Worm (Caenorhabditis elegans) whole organism, L1 larva: Measurements from ENCODE around the gene F46G11.4.

Experiments used
- C34B4.2 ChIP-seq: sonication (generic microtip); optimal IDR thresholded peaks from 2 replicates; lab custom pipeline; 2017; ENCODE audit warnings: mild to moderate bottlenecking, missing genetic modification characterization, missing compliant biosample characterization
- F16B12.6 ChIP-seq: fragments of 150-350 bp; optimal IDR thresholded peaks from 2 replicates; lab custom pipeline; 2014; ENCODE audit warnings: missing biosample characterization, missing genetic modification characterization
- Y116A8C.19 ChIP-seq: sonication (generic microtip); optimal IDR thresholded peaks from 2 replicates; lab custom pipeline; 2016; ENCODE audit warnings: missing compliant biosample characterization, missing genetic modification characterization, borderline replicate concordance
- aha-1 ChIP-seq: fragments of 150-350 bp; optimal IDR thresholded peaks from 2 replicates; lab custom pipeline; 2014; ENCODE audit warnings: missing biosample characterization, missing genetic modification characterization
- aly-2 ChIP-seq: fragments of 150-350 bp; optimal IDR thresholded peaks from 2 replicates; lab custom pipeline; 2014; ENCODE audit warnings: missing biosample characterization, missing genetic modification characterization
- ceh-63 ChIP-seq: fragments of 200-800 bp; sonication (Bioruptor generic); optimal IDR thresholded peaks from 2 replicates; lab custom pipeline; 2018; ENCODE audit warnings: mild to moderate bottlenecking, missing genetic modification characterization, missing compliant biosample characterization
- ceh-8 ChIP-seq: fragments of 200-800 bp; sonication (Bioruptor generic); optimal IDR thresholded peaks from 2 replicates; lab custom pipeline; 2018; ENCODE audit warnings: mild to moderate bottlenecking, missing genetic modification characterization, moderate library complexity, missing compliant biosample characterization
- ceh-82 ChIP-seq, 3 experiments: fragments of 150-350 bp in 1 of 3; sonication (generic microtip) in 2 of 3; optimal IDR thresholded peaks; 2 replicates each; lab custom pipeline; 2014 to 2017; ENCODE audit warnings: missing biosample characterization in 3 of 3, missing genetic modification characterization in 3 of 3
- ceh-90 ChIP-seq: sonication (generic microtip); optimal IDR thresholded peaks from 2 replicates; lab custom pipeline; 2016; ENCODE audit warnings: missing genetic modification characterization, missing compliant biosample characterization
- ces-1 ChIP-seq: fragments of 150-350 bp; optimal IDR thresholded peaks from 2 replicates; lab custom pipeline; 2014; ENCODE audit warnings: missing biosample characterization, missing genetic modification reagents, missing genetic modification characterization
- dsc-1 ChIP-seq: sonication (generic microtip); optimal IDR thresholded peaks from 2 replicates; lab custom pipeline; 2016; ENCODE audit warnings: mild to moderate bottlenecking, missing genetic modification characterization, missing compliant biosample characterization
- efl-1 ChIP-seq, 4 experiments: fragments of 150-350 bp; optimal IDR thresholded peaks in 3 of 4; peaks in 1 of 4; 1 replicate in 1 of 4; 2 replicates in 3 of 4; lab custom pipeline; 2014; ENCODE audit warnings: missing biosample characterization in 2 of 4, missing genetic modification characterization in 2 of 4, missing genetic modification reagents in 2 of 4
- efl-3 ChIP-seq: fragments of 200-800 bp; sonication (Bioruptor generic); optimal IDR thresholded peaks from 2 replicates; lab custom pipeline; 2018; ENCODE audit warnings: mild to moderate bottlenecking, missing genetic modification characterization, missing compliant biosample characterization
- egl-13 ChIP-seq: sonication (generic microtip); optimal IDR thresholded peaks from 2 replicates; lab custom pipeline; 2016; ENCODE audit warnings: missing genotype, missing genetic modification reagents, missing genetic modification characterization, missing compliant biosample characterization
- fkh-10 ChIP-seq: sonication (generic microtip); optimal IDR thresholded peaks from 2 replicates; lab custom pipeline; 2017; ENCODE audit warnings: missing biosample characterization, missing genetic modification reagents, missing genetic modification characterization
- fkh-8 ChIP-seq: sonication (generic microtip); optimal IDR thresholded peaks from 2 replicates; lab custom pipeline; 2016; ENCODE audit warnings: mild to moderate bottlenecking, missing genetic modification characterization, missing compliant biosample characterization
- hlh-17 ChIP-seq: fragments of 200-800 bp; sonication (Bioruptor generic); optimal IDR thresholded peaks from 2 replicates; lab custom pipeline; 2018; ENCODE audit warnings: missing genetic modification characterization, mild to moderate bottlenecking, missing compliant biosample characterization, moderate library complexity, borderline replicate concordance
- hpl-2 ChIP-seq: fragments of 150-350 bp; optimal IDR thresholded peaks from 2 replicates; lab custom pipeline; 2014; ENCODE audit warnings: missing biosample characterization, missing genetic modification reagents, missing genetic modification characterization
- irx-1 ChIP-seq: sonication (generic microtip); optimal IDR thresholded peaks from 2 replicates; lab custom pipeline; 2016; ENCODE audit warnings: missing genetic modification characterization, missing compliant biosample characterization
- isw-1 ChIP-seq: fragments of 200-800 bp; sonication (Bioruptor generic); IDR thresholded peaks from 2 replicates; pipeline ENCODE4 v1.3.6; 2022; ENCODE audit warnings: missing genetic modification characterization, missing compliant biosample characterization
- lin-14 ChIP-seq: fragments of 200-800 bp; sonication (Bioruptor generic); optimal IDR thresholded peaks from 2 replicates; lab custom pipeline; 2018; ENCODE audit warnings: mild to moderate bottlenecking, missing genetic modification characterization, moderate library complexity, missing compliant biosample characterization
- lin-15B ChIP-seq: fragments of 150-350 bp; sonication (generic microtip); optimal IDR thresholded peaks from 3 replicates; lab custom pipeline; 2014; ENCODE audit warnings: missing biosample characterization, missing genetic modification characterization
- lin-35 ChIP-seq, 2 experiments: fragments of 150-350 bp; optimal IDR thresholded peaks; 2 replicates each; lab custom pipeline; 2014; ENCODE audit warnings: missing biosample characterization in 2 of 2, missing genetic modification characterization in 2 of 2, missing genetic modification reagents in 2 of 2
- lin-39 ChIP-seq: fragments of 150-350 bp; optimal IDR thresholded peaks from 2 replicates; lab custom pipeline; 2014; ENCODE audit warnings: missing biosample characterization, missing genetic modification reagents, missing genetic modification characterization
- lir-3 ChIP-seq: sonication (generic microtip); optimal IDR thresholded peaks from 2 replicates; lab custom pipeline; 2016; ENCODE audit warnings: mild to moderate bottlenecking, missing genetic modification characterization, moderate library complexity, missing compliant biosample characterization; ENCODE audit not compliant: poor library complexity
- lsy-2 ChIP-seq, 2 experiments: fragments of 150-350 bp; optimal IDR thresholded peaks; 2 replicates each; lab custom pipeline; 2014; ENCODE audit warnings: missing biosample characterization in 2 of 2, missing genetic modification characterization in 2 of 2
- nhr-12 ChIP-seq: sonication (generic microtip); optimal IDR thresholded peaks from 2 replicates; lab custom pipeline; 2017; ENCODE audit warnings: missing biosample characterization, missing genetic modification characterization
- nhr-237 ChIP-seq: fragments of 150-350 bp; optimal IDR thresholded peaks from 2 replicates; lab custom pipeline; 2014; ENCODE audit warnings: missing biosample characterization, missing genetic modification characterization
- nhr-28 ChIP-seq: fragments of 150-350 bp; optimal IDR thresholded peaks from 2 replicates; lab custom pipeline; 2014; ENCODE audit warnings: missing biosample characterization, missing genetic modification characterization
- nhr-47 ChIP-seq: sonication (generic microtip); optimal IDR thresholded peaks from 2 replicates; lab custom pipeline; 2016; ENCODE audit warnings: mild to moderate bottlenecking, missing genetic modification characterization, moderate library complexity, missing compliant biosample characterization
- nhr-71 ChIP-seq: sonication (generic microtip); optimal IDR thresholded peaks from 2 replicates; lab custom pipeline; 2016; ENCODE audit warnings: mild to moderate bottlenecking, missing genetic modification characterization, moderate library complexity, missing compliant biosample characterization
- nhr-77 ChIP-seq: fragments of 150-350 bp; optimal IDR thresholded peaks from 2 replicates; lab custom pipeline; 2014; ENCODE audit warnings: missing biosample characterization, missing genetic modification characterization
- nhr-84 ChIP-seq: sonication (generic microtip); optimal IDR thresholded peaks from 2 replicates; lab custom pipeline; 2017; ENCODE audit warnings: missing biosample characterization, missing genetic modification characterization
- pag-3 ChIP-seq: sonication (generic microtip); optimal IDR thresholded peaks from 2 replicates; lab custom pipeline; 2017; ENCODE audit warnings: missing genetic modification characterization, mild to moderate bottlenecking, missing compliant biosample characterization, antibody characterized with exemption, borderline replicate concordance; ENCODE audit not compliant: insufficient read depth
- pqm-1 ChIP-seq: sonication (generic microtip); optimal IDR thresholded peaks from 3 replicates; lab custom pipeline; 2017; ENCODE audit warnings: missing biosample characterization, missing genetic modification characterization
- rnt-1 ChIP-seq: sonication (generic microtip); optimal IDR thresholded peaks from 2 replicates; lab custom pipeline; 2016; ENCODE audit warnings: mild to moderate bottlenecking, missing genetic modification characterization, moderate library complexity, missing compliant biosample characterization
- snpc-4 ChIP-seq: fragments of 150-350 bp; optimal IDR thresholded peaks from 2 replicates; lab custom pipeline; 2014; ENCODE audit warnings: missing biosample characterization, missing genetic modification characterization
- snu-23 ChIP-seq: sonication (generic microtip); optimal IDR thresholded peaks from 2 replicates; lab custom pipeline; 2016; ENCODE audit warnings: missing genetic modification characterization, missing compliant biosample characterization
- sox-4 ChIP-seq: sonication (generic microtip); optimal IDR thresholded peaks from 2 replicates; lab custom pipeline; 2016; ENCODE audit warnings: missing genetic modification characterization, missing compliant biosample characterization
- sup-37 ChIP-seq: fragments of 200-800 bp; sonication (Bioruptor generic); optimal IDR thresholded peaks from 2 replicates; lab custom pipeline; 2018; ENCODE audit warnings: mild to moderate bottlenecking, missing genetic modification characterization, missing compliant biosample characterization
- tbx-2 ChIP-seq: sonication (generic microtip); optimal IDR thresholded peaks from 2 replicates; lab custom pipeline; 2016; ENCODE audit warnings: missing genetic modification characterization, missing compliant biosample characterization
- unc-30 ChIP-seq: sonication (generic microtip); optimal IDR thresholded peaks from 2 replicates; lab custom pipeline; 2017; ENCODE audit warnings: missing biosample characterization, missing genetic modification characterization
- unc-62 ChIP-seq: fragments of 150-350 bp; optimal IDR thresholded peaks from 2 replicates; lab custom pipeline; 2014; ENCODE audit warnings: missing biosample characterization, missing genetic modification reagents, missing genetic modification characterization
- xbp-1 ChIP-seq: sonication (generic microtip); optimal IDR thresholded peaks from 2 replicates; lab custom pipeline; 2016; ENCODE audit warnings: missing genetic modification characterization, missing compliant biosample characterization
- zag-1 ChIP-seq: fragments of 150-350 bp; optimal IDR thresholded peaks from 2 replicates; lab custom pipeline; 2014; ENCODE audit warnings: missing biosample characterization, missing genetic modification characterization
- zip-4 ChIP-seq: fragments of 200-800 bp; sonication (Bioruptor generic); optimal IDR thresholded peaks from 2 replicates; lab custom pipeline; 2018; ENCODE audit warnings: mild to moderate bottlenecking, missing genetic modification characterization, moderate library complexity, missing compliant biosample characterization
- ztf-11 ChIP-seq, 2 experiments: sonication (generic microtip); optimal IDR thresholded peaks; 2 replicates each; lab custom pipeline; 2016 to 2017; ENCODE audit warnings: missing genetic modification characterization in 2 of 2, missing biosample characterization in 1 of 2, missing compliant biosample characterization in 1 of 2
- ztf-4 ChIP-seq: fragments of 150-350 bp; optimal IDR thresholded peaks from 2 replicates; lab custom pipeline; 2014; ENCODE audit warnings: missing biosample characterization, missing genetic modification characterization

Gene F46G11.4

ce11 chrX:5801156-5801592, 2.6 kb upstream of the F46G11.4 start (continued):
- TF ChIP-seq zag-1 (tag; lab: Kevin White, UChicago), result peak; percentile 44
- peak; percentile 82 for TF ChIP-seq lir-3 (tag; lab: Kevin White, UChicago)
- peak; percentile 3 for TF ChIP-seq snpc-4 (tag; lab: Kevin White, UChicago)
- TF ChIP-seq nhr-237 (tag; lab: Kevin White, UChicago), result peak; percentile 42
- TF ChIP-seq nhr-71 (tag; lab: Kevin White, UChicago), result peak; percentile 95
- TF ChIP-seq sox-4 (tag; lab: Kevin White, UChicago), result peak; percentile 69
- no peak for TF ChIP-seq ceh-63
- peak in 1 of 2 experiments; percentile 59 for TF ChIP-seq ztf-11 (tag; optimal IDR thresholded peaks at IDR 0.05; lab: Kevin White, UChicago)
- peak; percentile 40 for TF ChIP-seq hpl-2 (GFP tag; lab: Kevin White, UChicago)
- TF ChIP-seq nhr-12 (tag; lab: Kevin White, UChicago), result peak; percentile 28
- no peak for TF ChIP-seq hlh-17 (GFP tag; lab: Kevin White, UChicago)
- TF ChIP-seq lsy-2 (tag; optimal IDR thresholded peaks at IDR 0.05; lab: Kevin White, UChicago), result peak; percentile 68 to 86
- TF ChIP-seq aha-1, result no peak
- no peak for TF ChIP-seq F16B12.6
- TF ChIP-seq Y116A8C.19 (tag; lab: Kevin White, UChicago), result no peak
- peak; percentile 84 for TF ChIP-seq nhr-77
- peak; percentile 93 for TF ChIP-seq lin-14 (GFP tag; lab: Kevin White, UChicago)
- peak; percentile 96 for TF ChIP-seq snu-23 (GFP tag; lab: Kevin White, UChicago)
- peak; percentile 61 to 83 (median 77) for TF ChIP-seq ceh-82 (tag; optimal IDR thresholded peaks at IDR 0.05; lab: Kevin White, UChicago)
- peak; percentile 82 for TF ChIP-seq ztf-4 (tag; lab: Kevin White, UChicago)
- peak; percentile 59 for TF ChIP-seq lin-39
- TF ChIP-seq tbx-2 (tag; lab: Kevin White, UChicago), result peak; percentile 87
- TF ChIP-seq ceh-8 (GFP tag; lab: Kevin White, UChicago), result peak; percentile 82
- no peak for TF ChIP-seq pqm-1 (tag; lab: Kevin White, UChicago)
- TF ChIP-seq egl-13 (tag; lab: Kevin White, UChicago), result peak; percentile 78
- peak; percentile 49 to 73 for TF ChIP-seq lin-35 (GFP tag; optimal IDR thresholded peaks at IDR 0.05; lab: Kevin White, UChicago)
- TF ChIP-seq rnt-1, result peak; percentile 71
- no peak for TF ChIP-seq ces-1 (GFP tag; lab: Kevin White, UChicago)
- TF ChIP-seq pag-3 (tag; lab: Kevin White, UChicago), result no peak
- peak; percentile 78 for TF ChIP-seq zip-4 (GFP tag; lab: Kevin White, UChicago)
- TF ChIP-seq fkh-8, result peak; percentile 70
- TF ChIP-seq C34B4.2 (tag; lab: Kevin White, UChicago), result no peak
- TF ChIP-seq nhr-28, result no peak
- peak; percentile 89 for TF ChIP-seq aly-2
- peak; percentile 39 for TF ChIP-seq ceh-90 (tag; lab: Kevin White, UChicago)

- no peak for TF ChIP-seq snpc-4 (tag; lab: Kevin White, UChicago)
- no peak for TF ChIP-seq nhr-84 (tag; lab: Kevin White, UChicago)
- no peak for TF ChIP-seq efl-1 (optimal IDR thresholded peaks at IDR 0.05; lab: Kevin White, UChicago)
- no peak for TF ChIP-seq efl-1 (GFP tag; optimal IDR thresholded peaks at IDR 0.05 in 1 of 2; lab: Kevin White, UChicago)
- peak; percentile 26 for TF ChIP-seq ceh-8 (GFP tag; lab: Kevin White, UChicago)
- peak; percentile 61 for TF ChIP-seq ces-1 (GFP tag; lab: Kevin White, UChicago)
- TF ChIP-seq tbx-2 (tag; lab: Kevin White, UChicago), result peak; percentile 22
- no peak for TF ChIP-seq unc-30 (tag; lab: Kevin White, UChicago)
- TF ChIP-seq sup-37, result no peak
- TF ChIP-seq lin-15B, result no peak
- TF ChIP-seq xbp-1, result peak; percentile 11
- peak; percentile 90 for TF ChIP-seq dsc-1
- peak; percentile 31 for TF ChIP-seq irx-1
- TF ChIP-seq fkh-10 (GFP tag; lab: Kevin White, UChicago), result peak; percentile 81
- no peak for TF ChIP-seq pag-3 (tag; lab: Kevin White, UChicago)
- TF ChIP-seq ceh-90 (tag; lab: Kevin White, UChicago), result no peak
- peak; percentile 76 for TF ChIP-seq lin-14 (GFP tag; lab: Kevin White, UChicago)
- peak; percentile 11 for TF ChIP-seq fkh-8
- TF ChIP-seq isw-1 (GFP tag; lab: Robert Waterston, UW), result peak; percentile 9; the same call in 1 of the 2 replicates
- no peak for TF ChIP-seq unc-62 (GFP tag; lab: Kevin White, UChicago)
- no peak for TF ChIP-seq efl-3 (GFP tag; lab: Kevin White, UChicago)
- peak; percentile 31 for TF ChIP-seq nhr-47
Measured at ce11 chrX:5799229-5799628, 639 bp upstream of the F46G11.4 start.
